Fruit fly (Drosophila melanogaster) whole organism, prepupa: Measurements from ENCODE around the gene Cyp4ac2.

ENCODE experiments used
- CG10669 ChIP-seq: fragments of 200-800 bp; sonication (Bioruptor generic); optimal IDR thresholded peaks from 3 replicates; lab custom pipeline; 2018; ENCODE audit warnings: missing biosample characterization, mild to moderate bottlenecking, missing genetic modification characterization, moderate library complexity
- CG11294 ChIP-seq: fragments of 200-800 bp; sonication (Bioruptor generic); IDR thresholded peaks from 2 replicates; pipeline ENCODE4 v1.3.6; 2022; ENCODE audit warnings: missing biosample characterization, missing genetic modification characterization
- CG11762 ChIP-seq: fragments of 200-800 bp; sonication (Bioruptor generic); optimal IDR thresholded peaks from 3 replicates; lab custom pipeline; 2016; ENCODE audit warnings: missing biosample characterization, missing genetic modification characterization; ENCODE audit not compliant: insufficient read depth
- CG11902 ChIP-seq: fragments of 200-800 bp; sonication (Bioruptor generic); optimal IDR thresholded peaks from 3 replicates; lab custom pipeline; 2016; ENCODE audit warnings: missing biosample characterization, missing genetic modification characterization
- CG1621 ChIP-seq: fragments of 200-800 bp; sonication (Bioruptor generic); optimal IDR thresholded peaks from 3 replicates; lab custom pipeline; 2018; ENCODE audit warnings: missing biosample characterization, mild to moderate bottlenecking, missing genetic modification characterization
- CG31627 ChIP-seq: fragments of 200-800 bp; sonication (Bioruptor generic); optimal IDR thresholded peaks from 3 replicates; lab custom pipeline; 2016; ENCODE audit warnings: missing biosample characterization, missing genetic modification characterization
- CG32006 ChIP-seq: fragments of 200-800 bp; sonication (Bioruptor generic); optimal IDR thresholded peaks from 3 replicates; lab custom pipeline; 2017; ENCODE audit warnings: missing biosample characterization, mild to moderate bottlenecking, missing genetic modification characterization
- CG34406 ChIP-seq: fragments of 200-800 bp; sonication (Bioruptor generic); optimal IDR thresholded peaks from 3 replicates; lab custom pipeline; 2016; ENCODE audit warnings: missing biosample characterization, missing genetic modification characterization
- CG4318 ChIP-seq: fragments of 200-800 bp; sonication (Bioruptor generic); optimal IDR thresholded peaks from 3 replicates; lab custom pipeline; 2017; ENCODE audit warnings: missing biosample characterization, mild to moderate bottlenecking, missing genetic modification characterization
- CG6276 ChIP-seq: fragments of 200-800 bp; sonication (Bioruptor generic); optimal IDR thresholded peaks from 2 replicates; lab custom pipeline; 2017; ENCODE audit warnings: missing biosample characterization, mild to moderate bottlenecking, missing genetic modification characterization
- CG6808 ChIP-seq: fragments of 200-800 bp; sonication (Bioruptor generic); optimal IDR thresholded peaks from 3 replicates; lab custom pipeline; 2017; ENCODE audit warnings: missing biosample characterization, missing genetic modification characterization, mild to moderate bottlenecking, moderate library complexity, missing genetic modification reagents
- CG6854 ChIP-seq: fragments of 200-800 bp; sonication (Bioruptor generic); optimal IDR thresholded peaks from 2 replicates; lab custom pipeline; 2017; ENCODE audit warnings: missing biosample characterization, mild to moderate bottlenecking, missing genetic modification characterization
- CG8632 ChIP-seq: fragments of 200-800 bp; sonication (Bioruptor generic); optimal IDR thresholded peaks from 3 replicates; lab custom pipeline; 2016; ENCODE audit warnings: missing biosample characterization, missing genetic modification characterization
- CG9139 ChIP-seq: fragments of 200-800 bp; sonication (Bioruptor generic); optimal IDR thresholded peaks from 3 replicates; lab custom pipeline; 2017; ENCODE audit warnings: missing biosample characterization, mild to moderate bottlenecking, missing genetic modification characterization
- Eip78C ChIP-seq: fragments of 200-800 bp; sonication (Bioruptor generic); peaks from one replicate; lab custom pipeline; 2016; ENCODE audit warnings: missing biosample characterization, missing genetic modification characterization
- Ets21C ChIP-seq: fragments of 200-800 bp; sonication (Bioruptor generic); optimal IDR thresholded peaks from 3 replicates; lab custom pipeline; 2016; ENCODE audit warnings: missing biosample characterization, missing genetic modification characterization
- Ets96B ChIP-seq: fragments of 200-800 bp; optimal IDR thresholded peaks from 2 replicates; lab custom pipeline; 2019; ENCODE audit warnings: missing biosample characterization, mild to moderate bottlenecking, missing genetic modification characterization, moderate library complexity
- Gug ChIP-seq: fragments of 200-800 bp; sonication (Bioruptor generic); IDR thresholded peaks from 2 replicates; pipeline ENCODE4 v1.3.6; 2022; ENCODE audit warnings: missing biosample characterization, missing genetic modification characterization
- Hr38 ChIP-seq: sonication (Bioruptor generic); optimal IDR thresholded peaks from 2 replicates; lab custom pipeline; 2016; ENCODE audit warnings: missing biosample characterization, missing genetic modification characterization
- Hr39 ChIP-seq: fragments of 200-800 bp; sonication (Bioruptor generic); optimal IDR thresholded peaks from 2 replicates; lab custom pipeline; 2016; ENCODE audit warnings: missing biosample characterization, missing genetic modification characterization
- Hr4 ChIP-seq: fragments of 200-800 bp; sonication (Bioruptor generic); optimal IDR thresholded peaks from 3 replicates; lab custom pipeline; 2016; ENCODE audit warnings: missing biosample characterization, missing genetic modification characterization
- Sox102F ChIP-seq: fragments of 200-800 bp; sonication (Bioruptor generic); optimal IDR thresholded peaks from 2 replicates; lab custom pipeline; 2016; ENCODE audit warnings: missing biosample characterization, mild to moderate bottlenecking, missing genetic modification characterization
- Sox15 ChIP-seq: fragments of 200-800 bp; sonication (Bioruptor generic); optimal IDR thresholded peaks from 3 replicates; lab custom pipeline; 2016; ENCODE audit warnings: missing biosample characterization, missing genetic modification characterization
- achi ChIP-seq: fragments of 200-800 bp; sonication (Bioruptor generic); optimal IDR thresholded peaks from 3 replicates; lab custom pipeline; 2016; ENCODE audit warnings: missing biosample characterization, missing genetic modification characterization
- cyc ChIP-seq: fragments of 200-800 bp; sonication (Bioruptor generic); optimal IDR thresholded peaks from 3 replicates; lab custom pipeline; 2016; ENCODE audit warnings: missing biosample characterization, missing genetic modification characterization
- dac ChIP-seq: fragments of 200-800 bp; sonication (Bioruptor generic); optimal IDR thresholded peaks from 2 replicates; lab custom pipeline; 2017; ENCODE audit warnings: missing biosample characterization, mild to moderate bottlenecking, missing genetic modification characterization
- dsx ChIP-seq: fragments of 200-800 bp; optimal IDR thresholded peaks from 3 replicates; lab custom pipeline; 2019; ENCODE audit warnings: missing biosample characterization, mild to moderate bottlenecking, missing genetic modification characterization, moderate library complexity; ENCODE audit not compliant: poor library complexity, severe bottlenecking
- fkh ChIP-seq: fragments of 200-800 bp; sonication (Bioruptor generic); optimal IDR thresholded peaks from 3 replicates; lab custom pipeline; 2017; ENCODE audit warnings: missing biosample characterization, mild to moderate bottlenecking, missing genetic modification characterization, moderate library complexity
- net ChIP-seq: fragments of 200-800 bp; sonication (Bioruptor generic); optimal IDR thresholded peaks from 3 replicates; lab custom pipeline; 2016; ENCODE audit warnings: missing biosample characterization, missing genetic modification characterization
- pdm3 ChIP-seq: fragments of 200-800 bp; sonication (Bioruptor generic); optimal IDR thresholded peaks from 3 replicates; lab custom pipeline; 2016; ENCODE audit warnings: missing biosample characterization, missing genetic modification characterization
- spab ChIP-seq: fragments of 200-800 bp; sonication (Bioruptor generic); optimal IDR thresholded peaks from 2 replicates; lab custom pipeline; 2017; ENCODE audit warnings: missing biosample characterization, mild to moderate bottlenecking, missing genetic modification characterization, missing genetic modification reagents
- ss ChIP-seq, 2 experiments: fragments of 200-800 bp; sonication (Bioruptor generic); optimal IDR thresholded peaks; 2 replicates in 1 of 2; 3 replicates in 1 of 2; lab custom pipeline; 2017 to 2018; ENCODE audit warnings: mild to moderate bottlenecking in 2 of 2, missing biosample characterization in 2 of 2, missing genetic modification characterization in 2 of 2, moderate library complexity in 1 of 2
- svp ChIP-seq: fragments of 200-800 bp; sonication (Bioruptor generic); peaks from one replicate; lab custom pipeline; 2016; ENCODE audit warnings: missing biosample characterization, missing genetic modification characterization

Cyp4ac2 gene

DNA sequence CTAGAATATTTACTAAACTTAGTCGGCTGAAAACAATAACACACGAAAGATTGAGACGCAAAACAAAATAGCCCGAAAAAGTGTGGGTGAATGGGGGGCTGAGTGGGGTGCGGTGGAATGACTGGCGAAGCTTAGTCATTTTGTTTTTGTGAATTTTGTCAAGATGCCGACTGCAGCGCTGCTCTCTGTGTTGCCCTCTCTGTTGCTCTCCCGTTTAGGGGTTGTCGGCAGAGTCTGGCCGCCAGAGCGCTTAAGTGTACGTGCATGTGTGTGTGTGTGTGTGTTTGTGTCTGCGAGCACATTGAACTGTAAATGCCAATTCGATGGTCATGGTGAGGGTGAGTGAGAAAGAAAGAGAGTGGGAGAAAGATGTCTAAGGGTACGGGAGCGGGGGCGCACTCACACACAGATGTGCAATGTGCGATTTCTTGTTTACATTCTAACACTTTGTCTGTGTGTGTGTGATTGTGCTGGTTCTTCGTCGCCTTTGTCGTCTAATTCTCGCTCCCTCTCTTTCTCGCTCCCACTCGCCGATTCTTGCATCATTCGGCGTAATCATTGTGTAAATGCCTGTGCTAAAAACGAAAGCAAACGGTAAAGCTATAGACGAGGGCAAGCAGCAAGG lies 40.3 kb downstream of the Cyp4ac2 start (continued):
- no peak for TF ChIP-seq Ets21C (GFP tag; lab: Kevin White, UChicago)
- TF ChIP-seq CG32006 (GFP tag; lab: Kevin White, UChicago): no peak
- no peak for TF ChIP-seq CG11762 (GFP tag; lab: Kevin White, UChicago)
- peak; percentile 34 for TF ChIP-seq net (GFP tag; lab: Kevin White, UChicago)
- no peak for TF ChIP-seq pdm3
- peak; percentile 73 for TF ChIP-seq Eip78C (GFP tag; lab: Kevin White, UChicago)
- no peak for TF ChIP-seq spab (GFP tag; lab: Kevin White, UChicago)
- no peak for TF ChIP-seq CG11902
- no peak for TF ChIP-seq cyc
- no peak for TF ChIP-seq Sox102F (GFP tag; lab: Kevin White, UChicago)
- peak; percentile 60 for TF ChIP-seq dsx (GFP tag; lab: Kevin White, UChicago)
- TF ChIP-seq CG6276 (GFP tag; lab: Kevin White, UChicago): peak; percentile 14
- no peak for TF ChIP-seq Gug
- TF ChIP-seq CG10669 (GFP tag; lab: Kevin White, UChicago): no peak
- peak; percentile 87 for TF ChIP-seq fkh (GFP tag; lab: Kevin White, UChicago)
- peak; percentile 83 for TF ChIP-seq svp (GFP tag; lab: Kevin White, UChicago)
- TF ChIP-seq Hr4 (GFP tag; lab: Kevin White, UChicago): no peak
- no peak for TF ChIP-seq CG1621 (tag; lab: Kevin White, UChicago)

DNA sequence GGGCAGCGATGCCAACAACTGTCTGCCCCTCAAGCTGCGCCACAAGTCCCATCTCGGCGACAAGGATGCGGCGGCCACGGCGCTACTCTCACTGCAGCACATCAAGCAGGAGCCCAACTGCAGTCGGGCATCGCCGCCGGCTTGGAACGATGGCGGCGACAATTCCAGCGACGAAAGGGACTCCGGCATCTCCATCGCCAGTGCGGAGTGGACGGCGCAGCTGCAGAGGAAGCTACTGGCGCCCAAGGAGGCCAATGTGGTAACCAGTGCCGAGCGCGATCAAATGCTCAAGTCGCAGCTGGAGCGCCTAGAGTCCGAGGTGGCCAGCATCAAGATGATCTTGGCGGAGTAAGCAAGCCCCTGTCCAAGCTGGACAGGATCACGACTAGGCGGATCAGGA lies 43.2 kb downstream of the Cyp4ac2 start:
- no peak for TF ChIP-seq CG4318 (GFP tag; lab: Kevin White, UChicago)
- TF ChIP-seq CG9139 (GFP tag; lab: Kevin White, UChicago): no peak
- no peak for TF ChIP-seq Sox15 (GFP tag; lab: Kevin White, UChicago)
- TF ChIP-seq Ets96B (tag; lab: Kevin White, UChicago): no peak
- TF ChIP-seq Sox102F (GFP tag; lab: Kevin White, UChicago): no peak
- TF ChIP-seq pdm3: no peak
- TF ChIP-seq Hr4 (GFP tag; lab: Kevin White, UChicago): no peak
- no peak for TF ChIP-seq achi (GFP tag; lab: Kevin White, UChicago)
- no peak for TF ChIP-seq CG31627 (GFP tag; lab: Kevin White, UChicago)
- TF ChIP-seq CG6808 (GFP tag; lab: Kevin White, UChicago): no peak
- TF ChIP-seq ss (GFP tag; optimal IDR thresholded peaks at IDR 0.05; lab: Kevin White, UChicago): no peak
- no peak for TF ChIP-seq Hr38
- TF ChIP-seq CG11902: no peak
- TF ChIP-seq cyc: no peak
- TF ChIP-seq CG8632 (GFP tag; lab: Kevin White, UChicago): no peak
- no peak for TF ChIP-seq spab (GFP tag; lab: Kevin White, UChicago)

DNA sequence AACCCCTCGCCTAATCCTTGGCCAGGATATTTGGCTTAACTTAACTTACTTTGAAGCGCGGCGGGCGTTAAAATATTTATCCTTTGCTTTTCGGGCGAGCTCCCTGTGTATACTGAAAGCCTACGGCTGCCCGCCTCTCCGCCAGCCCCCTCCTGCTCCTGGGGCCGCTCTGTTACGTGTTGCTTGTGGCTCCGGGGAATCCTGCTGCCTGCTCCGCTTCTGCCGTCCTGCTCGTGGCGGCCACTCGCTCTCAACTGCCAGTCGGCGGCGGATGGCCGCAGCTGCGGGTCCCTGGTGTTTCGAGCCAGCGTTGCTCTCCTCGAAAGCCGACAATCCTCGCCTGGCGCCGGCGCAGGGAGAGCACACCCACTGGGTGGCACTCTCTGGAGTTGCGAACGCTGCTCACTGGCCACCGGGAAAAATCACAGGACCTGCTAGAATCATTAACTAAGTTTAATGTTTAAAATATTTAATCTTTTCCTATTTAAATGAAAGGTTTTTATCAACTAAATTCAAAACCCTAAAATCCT lies 48.5 kb downstream of the Cyp4ac2 start, which contains the start of gene CG14024:
TSS of gene CG14024 (minus strand) at position 266 of the 530 bp plus-strand sequence.
- TF ChIP-seq dac (GFP tag; lab: Kevin White, UChicago) (no peak), CG34406 (no peak), Hr39 (GFP tag; lab: Kevin White, UChicago) (no peak), Ets96B (tag; lab: Kevin White, UChicago) (no peak), CG10669 (GFP tag; lab: Kevin White, UChicago) (no peak), CG8632 (GFP tag; lab: Kevin White, UChicago) (no peak), CG31627 (GFP tag; lab: Kevin White, UChicago) (no peak), ss (GFP tag; optimal IDR thresholded peaks at IDR 0.05; lab: Kevin White, UChicago) (no peak), CG11294 (GFP tag; lab: Robert Waterston, UW) (no peak), CG6854 (GFP tag; lab: Kevin White, UChicago) (no peak)
